Fruit fly (Drosophila melanogaster): Measurements from ENCODE around the gene PolrMT.
A peak's percentile ranks its signal among the peaks of the same experiment; 100 is the strongest.

Gene PolrMT

DNA sequence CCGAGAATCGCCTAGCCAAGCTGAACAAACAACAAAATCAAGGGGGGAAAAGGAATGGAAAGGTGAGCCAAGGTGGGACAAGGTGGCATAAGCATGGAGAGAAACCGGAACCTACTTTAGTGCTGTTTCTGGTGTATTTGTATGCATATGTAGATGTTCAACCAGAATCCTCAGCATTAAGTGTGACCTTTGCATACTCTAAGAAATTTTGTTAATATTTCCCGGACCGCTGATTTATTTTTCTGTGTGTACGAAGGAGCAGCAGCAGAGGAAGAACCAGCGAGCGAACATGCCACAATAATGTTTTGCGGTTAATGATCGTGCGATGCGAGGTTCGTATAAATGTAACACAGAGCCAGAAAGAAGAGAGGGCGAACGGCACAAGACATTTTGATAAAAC lies 43.1 kb downstream of the PolrMT start (continued):
- TF ChIP-seq ara (GFP tag; IDR thresholded peaks at IDR 0.05) (peak; percentile 54; the same call in 1 of the 2 replicates), CG14710 (tag; optimal IDR thresholded peaks at IDR 0.05) (peak; percentile 7), sim (GFP tag; IDR thresholded peaks at IDR 0.05) (0 out of 2 replicates have a peak, but pooled peaks have one; percentile 5), dmrt99B (tag; optimal IDR thresholded peaks at IDR 0.05) (no peak), CG9215 (GFP tag; IDR thresholded peaks at IDR 0.05) (no peak), pfk (GFP tag; optimal IDR thresholded peaks at IDR 0.05) (no peak), CG11247 (GFP tag; IDR thresholded peaks at IDR 0.05) (0 out of 2 replicates have a peak, but pooled peaks have one; percentile 7), CG8924 (tag; optimal IDR thresholded peaks at IDR 0.05) (no peak), CG30403 (GFP tag; optimal IDR thresholded peaks at IDR 0.05) (no peak), CoRest (tag; optimal IDR thresholded peaks at IDR 0.05) (no peak), nom (GFP tag; optimal IDR thresholded peaks at IDR 0.05) (peak; percentile 47), psq (GFP tag; optimal IDR thresholded peaks at IDR 0.05) (no peak), CG3163 (GFP tag; optimal IDR thresholded peaks at IDR 0.05) (no peak), rib (GFP tag; IDR thresholded peaks at IDR 0.05) (no peak), CG3407 (GFP tag; optimal IDR thresholded peaks at IDR 0.05) (no peak), CG7271 (tag; optimal IDR thresholded peaks at IDR 0.05) (no peak), CG4404 (GFP tag; IDR thresholded peaks at IDR 0.05) (no peak), dysf (GFP tag; IDR thresholded peaks at IDR 0.05) (0 out of 3 replicates have a peak, but pooled peaks have one; percentile 32), CG7963 (GFP tag; IDR thresholded peaks at IDR 0.05; ENCODE audit: partially characterized antibody) (no peak), ase (GFP tag; IDR thresholded peaks at IDR 0.05) (0 out of 3 replicates have a peak, but pooled peaks have one; percentile 29), bsh (GFP tag; optimal IDR thresholded peaks at IDR 0.05) (peak; percentile 30 to 75), CG6813 (GFP tag; optimal IDR thresholded peaks at IDR 0.05) (no peak), CG12659 (GFP tag; optimal IDR thresholded peaks at IDR 0.05) (no peak), Meics (GFP tag; optimal IDR thresholded peaks at IDR 0.05) (no peak), emc (GFP tag; optimal IDR thresholded peaks at IDR 0.05) (no peak), CG32767 (GFP tag; IDR thresholded peaks at IDR 0.05) (no peak), CG2120 (GFP tag; optimal IDR thresholded peaks at IDR 0.05) (no peak), CG34422 (GFP tag; IDR thresholded peaks at IDR 0.05) (no peak), CG10274 (GFP tag; optimal IDR thresholded peaks at IDR 0.05) (no peak), CG17912 (GFP tag; optimal IDR thresholded peaks at IDR 0.05) (no peak), unc-4 (GFP tag; IDR thresholded peaks at IDR 0.05; ENCODE audit: partially characterized antibody) (no peak), CG6765 (GFP tag; optimal IDR thresholded peaks at IDR 0.05) (no peak), Chrac-16 (GFP tag; optimal IDR thresholded peaks at IDR 0.05) (peak; percentile 2), row (GFP tag; IDR thresholded peaks at IDR 0.05) (peak; percentile 53), Sry-β (GFP tag; optimal IDR thresholded peaks at IDR 0.05) (no peak), Adf1 (GFP tag; IDR thresholded peaks at IDR 0.05) (no peak), CG16863 (GFP tag; optimal IDR thresholded peaks at IDR 0.05) (no peak), hkb (optimal IDR thresholded peaks at IDR 0.05) (no peak), hkb (GFP tag; IDR thresholded peaks at IDR 0.05) (no peak), chm (GFP tag; IDR thresholded peaks at IDR 0.05) (peak; percentile 28; the same call in 1 of the 2 replicates), pb (GFP tag; optimal IDR thresholded peaks at IDR 0.05) (no peak), aop (GFP tag; IDR thresholded peaks at IDR 0.05) (no peak), CG31365 (tag; optimal IDR thresholded peaks at IDR 0.05) (no peak), CG3838 (GFP tag; optimal IDR thresholded peaks at IDR 0.05) (no peak), CG15479 (GFP tag; optimal IDR thresholded peaks at IDR 0.05) (no peak), CG9609 (GFP tag; optimal IDR thresholded peaks at IDR 0.05) (no peak), HmgZ (tag; optimal IDR thresholded peaks at IDR 0.05) (no peak), CG17802 (tag; optimal IDR thresholded peaks at IDR 0.05) (no peak), wek (GFP tag; optimal IDR thresholded peaks at IDR 0.05) (no peak), Dfd (GFP tag; optimal IDR thresholded peaks at IDR 0.05) (no peak), CG5180 (GFP tag; optimal IDR thresholded peaks at IDR 0.05) (no peak)
